Fruit fly (Drosophila melanogaster): ENCODE results near the gene ssp7.

The ssp7 gene

DNA sequence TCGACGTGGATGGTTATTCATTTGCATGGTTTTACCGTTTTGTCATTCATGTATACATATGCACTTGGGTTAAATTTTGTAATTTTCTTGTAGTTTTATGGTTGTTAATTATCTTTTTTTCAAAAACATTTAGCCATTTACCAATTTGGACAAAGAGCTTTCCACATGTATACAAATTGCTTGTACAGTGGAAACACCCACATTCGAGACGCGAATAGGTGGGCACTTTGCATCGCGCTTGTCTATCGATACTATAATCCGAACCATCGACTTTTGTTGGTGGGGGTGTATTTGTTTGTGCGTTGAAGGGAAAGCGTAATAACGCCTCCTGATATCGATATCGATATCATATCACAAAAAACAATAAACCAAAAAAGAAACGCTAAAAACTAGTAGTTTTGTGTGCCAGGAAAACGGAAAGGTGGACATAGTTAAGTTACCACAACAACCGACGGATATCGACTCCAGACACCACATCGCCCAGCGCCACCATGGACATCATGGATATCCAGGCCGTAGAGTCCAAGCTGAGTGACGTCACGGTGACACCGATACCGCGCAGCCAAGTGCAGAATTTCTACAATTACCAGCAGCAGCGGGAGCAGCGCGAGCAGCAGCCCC, 2.4 kb downstream of the ssp7 start, which contains the start of gene CDK2AP1:
Gene CDK2AP1 (plus strand): TSS at position 294 of the 621 bp plus-strand sequence.
- TF ChIP-seq bab1 (GFP tag; optimal IDR thresholded peaks at IDR 0.05) (peak; percentile 49), CG5204 (GFP tag; optimal IDR thresholded peaks at IDR 0.05) (no peak), Mnt (GFP tag; optimal IDR thresholded peaks at IDR 0.05) (peak; percentile 51), toe (GFP tag; optimal IDR thresholded peaks at IDR 0.05) (peak; percentile 32), kay (GFP tag; ENCODE audit: borderline replicate concordance) (no peak), Hr96 (GFP tag; optimal IDR thresholded peaks at IDR 0.05) (no peak), tj (GFP tag; optimal IDR thresholded peaks at IDR 0.05) (no peak), CG12768 (GFP tag; optimal IDR thresholded peaks at IDR 0.05) (no peak), Clk (GFP tag; optimal IDR thresholded peaks at IDR 0.05) (no peak), pad (GFP tag; optimal IDR thresholded peaks at IDR 0.05) (no peak), CG1620 (GFP tag; optimal IDR thresholded peaks at IDR 0.05) (no peak), Crg-1 (GFP tag; optimal IDR thresholded peaks at IDR 0.05) (no peak), CG14711 (tag; optimal IDR thresholded peaks at IDR 0.05) (no peak)

DNA sequence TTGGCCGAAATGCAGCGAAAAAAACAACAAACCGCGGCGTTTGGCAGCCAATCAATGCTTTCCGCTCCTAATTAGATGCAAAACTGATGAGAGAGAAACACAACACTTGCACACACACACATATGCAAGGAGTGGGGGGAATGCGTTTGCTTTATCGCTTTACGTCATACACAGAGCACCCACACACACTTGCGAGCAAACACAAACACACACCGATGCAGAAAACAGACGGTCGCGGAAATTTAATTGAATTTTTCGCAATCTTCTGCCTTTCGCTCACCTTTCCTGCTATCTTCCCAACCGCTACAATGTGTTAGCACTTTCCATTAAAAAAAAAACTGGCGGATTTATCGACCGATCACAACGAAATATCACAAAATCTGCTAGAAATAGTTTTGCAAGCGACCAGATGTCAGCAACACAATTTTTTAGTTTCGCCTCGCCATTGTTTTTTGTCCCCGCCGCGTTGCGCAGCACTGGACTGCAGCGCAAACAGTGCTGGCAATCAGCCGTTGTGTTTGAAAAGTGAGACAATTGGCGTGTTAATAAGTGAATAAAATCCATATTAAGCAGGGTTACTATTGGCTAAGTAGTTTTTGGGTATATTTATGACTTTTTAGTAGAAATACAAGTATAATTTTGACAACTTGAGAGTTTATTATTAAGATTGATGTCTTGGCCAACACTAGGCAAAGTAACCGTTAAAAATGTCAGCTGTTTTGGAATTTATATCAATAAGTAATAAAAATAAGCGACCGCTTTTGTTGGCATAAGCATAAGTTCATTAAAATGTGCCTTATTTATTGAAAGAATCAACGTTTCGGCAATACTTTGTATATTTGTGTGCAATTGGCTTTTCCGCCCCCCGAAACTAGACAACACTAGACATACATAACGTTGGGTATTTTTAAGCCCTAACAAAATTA, 3.2 kb downstream of the ssp7 start, which contains the start of gene Klp10A:
Gene Klp10A (minus strand): TSS at position 532 of the 926 bp plus-strand sequence.
- TF ChIP-seq CG14711 (tag; optimal IDR thresholded peaks at IDR 0.05) (peak; percentile 45), Hr96 (GFP tag; optimal IDR thresholded peaks at IDR 0.05) (no peak), ovo (GFP tag; optimal IDR thresholded peaks at IDR 0.05) (peak; percentile 31), bab1 (GFP tag; optimal IDR thresholded peaks at IDR 0.05) (no peak), CG12768 (GFP tag; optimal IDR thresholded peaks at IDR 0.05) (peak; percentile 35), Crg-1 (GFP tag; optimal IDR thresholded peaks at IDR 0.05) (peak; percentile 76), CG11617 (GFP tag; optimal IDR thresholded peaks at IDR 0.05) (peak; percentile 35), cnc (optimal IDR thresholded peaks at IDR 0.05) (no peak), tj (GFP tag; optimal IDR thresholded peaks at IDR 0.05) (peak; percentile 39), Mnt (GFP tag; optimal IDR thresholded peaks at IDR 0.05) (peak; percentile 50), pad (GFP tag; optimal IDR thresholded peaks at IDR 0.05) (peak; percentile 79), CG7045 (GFP tag; optimal IDR thresholded peaks at IDR 0.05) (peak; percentile 20), CG33017 (tag; optimal IDR thresholded peaks at IDR 0.05) (no peak), cic (GFP tag; optimal IDR thresholded peaks at IDR 0.05) (no peak), toe (GFP tag; optimal IDR thresholded peaks at IDR 0.05) (no peak), CG7101 (tag; optimal IDR thresholded peaks at IDR 0.05) (peak; percentile 72), CG1620 (GFP tag; optimal IDR thresholded peaks at IDR 0.05) (peak; percentile 85), kay (GFP tag; ENCODE audit: borderline replicate concordance) (no peak), Clk (GFP tag; optimal IDR thresholded peaks at IDR 0.05) (no peak), CG5204 (GFP tag; optimal IDR thresholded peaks at IDR 0.05) (no peak)

DNA sequence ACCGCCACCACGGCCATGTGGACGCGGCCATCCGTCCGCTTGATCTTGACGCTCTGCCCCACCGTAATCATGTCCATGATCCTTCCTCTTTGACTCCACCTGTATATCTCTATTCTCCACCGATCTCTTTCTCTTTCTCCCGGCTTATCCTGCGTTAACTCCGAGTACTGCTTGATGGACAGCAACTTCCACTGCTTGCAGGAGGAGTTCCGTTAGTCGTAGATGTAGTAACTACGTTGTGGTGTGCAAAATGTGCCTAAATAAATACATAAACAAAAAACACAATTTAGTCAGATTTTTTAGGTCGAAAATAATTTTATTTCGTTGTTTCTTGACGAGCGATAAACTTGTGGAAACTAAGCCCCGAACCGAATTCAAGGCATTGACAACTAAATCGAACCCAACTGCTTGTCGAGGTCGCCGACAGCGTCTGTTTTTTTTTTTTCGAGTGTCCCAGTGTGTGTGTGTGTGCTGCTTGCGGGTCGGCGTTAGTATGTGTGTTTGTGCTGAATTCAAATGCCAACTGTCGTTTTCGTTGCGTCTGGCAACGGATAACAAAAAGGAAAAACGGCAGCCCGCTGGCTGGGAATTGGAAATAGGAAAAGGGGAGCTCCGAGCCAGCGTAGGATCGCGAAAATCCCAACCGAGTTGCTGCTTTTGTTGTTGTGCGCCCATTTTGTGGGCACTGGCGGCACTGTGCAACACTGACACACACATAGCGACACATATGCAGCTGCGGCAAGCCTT, 4.0 kb downstream of the ssp7 start:
- TF ChIP-seq CG5204 (GFP tag; optimal IDR thresholded peaks at IDR 0.05) (no peak), ovo (GFP tag; optimal IDR thresholded peaks at IDR 0.05) (peak; percentile 33), CG1620 (GFP tag; optimal IDR thresholded peaks at IDR 0.05) (peak; percentile 23), Clk (GFP tag; optimal IDR thresholded peaks at IDR 0.05) (no peak), tj (GFP tag; optimal IDR thresholded peaks at IDR 0.05) (no peak), CG14711 (tag; optimal IDR thresholded peaks at IDR 0.05) (no peak), Mnt (GFP tag; optimal IDR thresholded peaks at IDR 0.05) (no peak), kay (GFP tag; ENCODE audit: borderline replicate concordance) (no peak), CG7101 (tag; optimal IDR thresholded peaks at IDR 0.05) (no peak), Crg-1 (GFP tag; optimal IDR thresholded peaks at IDR 0.05) (no peak), CG11617 (GFP tag; optimal IDR thresholded peaks at IDR 0.05) (no peak), cnc (optimal IDR thresholded peaks at IDR 0.05) (no peak)

DNA sequence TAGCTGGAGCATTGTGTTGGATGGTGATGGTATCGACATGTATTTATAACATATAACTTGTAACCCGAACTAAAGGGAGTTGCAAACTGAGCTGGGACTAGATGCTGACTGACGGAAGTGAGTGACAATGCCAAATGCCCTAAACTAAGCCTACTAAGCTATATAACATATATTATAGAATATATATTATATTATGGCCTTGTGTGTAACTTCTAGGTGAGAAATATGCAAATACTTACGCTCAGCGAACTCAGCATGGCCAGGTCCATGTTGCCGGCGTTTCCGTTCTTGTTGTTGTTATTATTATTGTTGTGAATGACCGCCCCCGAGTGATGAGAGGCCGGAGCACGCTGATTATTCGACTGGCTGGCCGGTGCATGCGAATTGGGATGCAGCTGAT, 7.8 kb downstream of the ssp7 start, which contains the start of gene CG44385:
Gene CG44385 (minus strand): TSS at position 101 of the 400 bp plus-strand sequence.
- TF ChIP-seq kay (GFP tag; ENCODE audit: borderline replicate concordance) = no peak
- TF ChIP-seq pad (GFP tag; optimal IDR thresholded peaks at IDR 0.05) = no peak
- no peak for TF ChIP-seq Hr96 (GFP tag; optimal IDR thresholded peaks at IDR 0.05)
- TF ChIP-seq toe (GFP tag; optimal IDR thresholded peaks at IDR 0.05) = no peak
- TF ChIP-seq CG12768 (GFP tag; optimal IDR thresholded peaks at IDR 0.05) = no peak
- no peak for TF ChIP-seq CG1620 (GFP tag; optimal IDR thresholded peaks at IDR 0.05)
- no peak for TF ChIP-seq cnc (optimal IDR thresholded peaks at IDR 0.05)

DNA sequence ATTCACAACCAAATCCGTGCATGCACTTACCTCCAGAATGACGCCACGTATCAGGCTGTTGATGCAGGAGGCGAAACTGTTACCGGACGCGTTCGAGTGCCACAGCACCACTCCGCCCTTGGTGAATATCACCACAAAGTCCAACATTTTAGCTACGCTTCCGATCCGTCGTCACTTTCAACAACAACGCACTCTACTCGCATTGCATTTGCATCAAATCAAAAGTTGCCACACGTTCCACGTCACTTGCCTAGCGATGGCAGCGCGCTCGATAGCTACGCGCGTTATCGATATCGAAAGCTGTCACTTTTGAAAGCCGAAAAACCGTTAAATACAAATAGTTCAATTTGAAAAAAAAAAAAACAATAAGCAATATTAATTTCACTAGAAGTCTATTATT, 11.2 kb downstream of the ssp7 start, which contains the start of gene SrpRalpha:
Gene SrpRalpha (minus strand): TSS at position 260 of the 400 bp plus-strand sequence.
- TF ChIP-seq CG7101 (tag; optimal IDR thresholded peaks at IDR 0.05) = no peak
- peak; percentile 9 for TF ChIP-seq bab1 (GFP tag; optimal IDR thresholded peaks at IDR 0.05)

Data from whole organism, adult.